Worm (Caenorhabditis elegans) whole organism, L3 larva: ENCODE measurements around the gene suf-1.

ENCODE experiments used
- ZK546.5 ChIP-seq: sonication (generic microtip); optimal IDR thresholded peaks from 2 replicates; lab custom pipeline; 2017; ENCODE audit warnings: missing biosample characterization, missing genetic modification characterization
- ceh-16 ChIP-seq: sonication (generic microtip); optimal IDR thresholded peaks from 2 replicates; lab custom pipeline; 2017; ENCODE audit warnings: missing biosample characterization, missing genetic modification characterization
- ceh-82 ChIP-seq: fragments of 150-350 bp; optimal IDR thresholded peaks from 2 replicates; lab custom pipeline; 2014; ENCODE audit warnings: missing biosample characterization, missing genetic modification characterization
- ceh-9 ChIP-seq: sonication (generic microtip); optimal IDR thresholded peaks from 2 replicates; lab custom pipeline; 2018; ENCODE audit warnings: missing biosample characterization, missing genetic modification characterization
- daf-12 ChIP-seq: fragments of 150-350 bp; optimal IDR thresholded peaks from 2 replicates; lab custom pipeline; 2014; ENCODE audit warnings: missing biosample characterization, missing genetic modification reagents, missing genetic modification characterization
- egl-27 ChIP-seq: sonication (generic microtip); optimal IDR thresholded peaks from 4 replicates; lab custom pipeline; 2017; ENCODE audit warnings: missing biosample characterization, missing genetic modification reagents, missing genetic modification characterization
- egl-5 ChIP-seq: fragments of 150-350 bp; optimal IDR thresholded peaks from 2 replicates; lab custom pipeline; 2017; ENCODE audit warnings: missing biosample characterization, missing genetic modification reagents, missing genetic modification characterization, inconsistent platforms
- elt-1 ChIP-seq: fragments of 150-350 bp; optimal IDR thresholded peaks from 2 replicates; lab custom pipeline; 2014; ENCODE audit warnings: missing biosample characterization, missing genetic modification characterization
- elt-2 ChIP-seq: sonication (generic microtip); optimal IDR thresholded peaks from 2 replicates; lab custom pipeline; 2016; ENCODE audit warnings: missing genetic modification reagents, mild to moderate bottlenecking, missing genetic modification characterization, missing compliant biosample characterization
- elt-3 ChIP-seq, 3 experiments: fragments of 150-350 bp in 1 of 3; sonication (generic microtip) in 2 of 3; optimal IDR thresholded peaks; 2 replicates in 2 of 3; 4 replicates in 1 of 3; lab custom pipeline; 2014 to 2017; ENCODE audit warnings: missing biosample characterization in 3 of 3, missing genetic modification characterization in 3 of 3
- fos-1 ChIP-seq: fragments of 150-350 bp; optimal IDR thresholded peaks from 2 replicates; lab custom pipeline; 2014; ENCODE audit warnings: missing biosample characterization, missing genetic modification characterization
- hmg-11 ChIP-seq: sonication (generic microtip); optimal IDR thresholded peaks from 2 replicates; lab custom pipeline; 2016; ENCODE audit warnings: missing genetic modification characterization, missing compliant biosample characterization
- jun-1 ChIP-seq: fragments of 150-350 bp; optimal IDR thresholded peaks from 2 replicates; lab custom pipeline; 2014; ENCODE audit warnings: missing biosample characterization, missing genetic modification reagents, missing genetic modification characterization
- lin-39 ChIP-seq: fragments of 150-350 bp; optimal IDR thresholded peaks from 2 replicates; lab custom pipeline; 2018; ENCODE audit warnings: missing biosample characterization, missing genetic modification reagents, missing genetic modification characterization
- lsy-12 ChIP-seq: sonication (generic microtip); optimal IDR thresholded peaks from 2 replicates; lab custom pipeline; 2016; ENCODE audit warnings: mild to moderate bottlenecking, missing genetic modification characterization, missing compliant biosample characterization
- mdl-1 ChIP-seq: fragments of 150-350 bp; optimal IDR thresholded peaks from 2 replicates; lab custom pipeline; 2014; ENCODE audit warnings: missing biosample characterization, missing genetic modification characterization
- nfya-1 ChIP-seq: sonication (generic microtip); optimal IDR thresholded peaks from 2 replicates; lab custom pipeline; 2017; ENCODE audit warnings: missing genetic modification characterization, mild to moderate bottlenecking, missing compliant biosample characterization, antibody characterized with exemption, moderate library complexity; ENCODE audit not compliant: insufficient read depth
- nhr-12 ChIP-seq: fragments of 150-350 bp; optimal IDR thresholded peaks from 2 replicates; lab custom pipeline; 2014; ENCODE audit warnings: missing biosample characterization, missing genetic modification characterization
- nhr-23 ChIP-seq: fragments of 150-350 bp; optimal IDR thresholded peaks from 2 replicates; lab custom pipeline; 2014; ENCODE audit warnings: missing biosample characterization, missing genetic modification reagents, missing genetic modification characterization
- nhr-237 ChIP-seq: fragments of 150-350 bp; optimal IDR thresholded peaks from 2 replicates; lab custom pipeline; 2014; ENCODE audit warnings: missing biosample characterization, missing genetic modification characterization
- nhr-25 ChIP-seq: sonication (generic microtip); optimal IDR thresholded peaks from 2 replicates; lab custom pipeline; 2017; ENCODE audit warnings: missing biosample characterization, missing genetic modification characterization
- nhr-43 ChIP-seq: sonication (generic microtip); optimal IDR thresholded peaks from 2 replicates; lab custom pipeline; 2016; ENCODE audit warnings: mild to moderate bottlenecking, missing genetic modification characterization, missing compliant biosample characterization; ENCODE audit not compliant: poor library complexity, severe bottlenecking
- nhr-76 ChIP-seq: fragments of 150-350 bp; sonication (generic microtip); optimal IDR thresholded peaks from 5 replicates; lab custom pipeline; 2014; ENCODE audit warnings: missing biosample characterization, missing genetic modification characterization
- pha-4 ChIP-seq: fragments of 150-350 bp; optimal IDR thresholded peaks from 2 replicates; lab custom pipeline; 2014; ENCODE audit warnings: missing biosample characterization, missing genetic modification reagents, missing genetic modification characterization
- pqm-1 ChIP-seq: fragments of 150-350 bp; optimal IDR thresholded peaks from 2 replicates; lab custom pipeline; 2017; ENCODE audit warnings: missing biosample characterization, missing genetic modification characterization, inconsistent platforms
- sea-2 ChIP-seq: fragments of 150-350 bp; sonication (generic microtip); optimal IDR thresholded peaks from 4 replicates; lab custom pipeline; 2014; ENCODE audit warnings: missing biosample characterization, missing genetic modification reagents, missing genetic modification characterization
- skn-1 ChIP-seq: fragments of 150-350 bp; optimal IDR thresholded peaks from 2 replicates; lab custom pipeline; 2014; ENCODE audit warnings: missing biosample characterization, missing genetic modification characterization
- snpc-4 ChIP-seq: fragments of 150-350 bp; optimal IDR thresholded peaks from 2 replicates; lab custom pipeline; 2014; ENCODE audit warnings: missing biosample characterization, missing genetic modification characterization
- tbx-2 ChIP-seq: sonication (generic microtip); optimal IDR thresholded peaks from 2 replicates; lab custom pipeline; 2016; ENCODE audit warnings: mild to moderate bottlenecking, missing genetic modification characterization, missing compliant biosample characterization
- unc-39 ChIP-seq: sonication (generic microtip); optimal IDR thresholded peaks from 4 replicates; lab custom pipeline; 2017; ENCODE audit warnings: missing biosample characterization, missing genetic modification characterization
- unc-62 ChIP-seq: fragments of 150-350 bp; sonication (generic microtip); optimal IDR thresholded peaks from 4 replicates; lab custom pipeline; 2014; ENCODE audit warnings: missing biosample characterization, missing genetic modification reagents, missing genetic modification characterization
- zag-1 ChIP-seq: fragments of 150-350 bp; optimal IDR thresholded peaks from 2 replicates; lab custom pipeline; 2014; ENCODE audit warnings: missing biosample characterization, missing genetic modification characterization
- ztf-4 ChIP-seq: fragments of 150-350 bp; optimal IDR thresholded peaks from 2 replicates; lab custom pipeline; 2014; ENCODE audit warnings: missing biosample characterization, missing genetic modification characterization

Gene suf-1

ce11 chrII:8634386-8634785 lies 30.7 kb downstream of the suf-1 start, which contains the start of gene cutl-12:
Gene cutl-12 (minus strand): TSS chrII:8634486.
- TF ChIP-seq ztf-4 (tag; lab: Kevin White, UChicago), result no peak
- no peak for TF ChIP-seq ceh-9 (tag; lab: Kevin White, UChicago)

- TF ChIP-seq pha-4 (tag; lab: Kevin White, UChicago), result peak; percentile 46
- no peak for TF ChIP-seq lin-39 (tag; lab: Kevin White, UChicago)
These were observed 34.0 kb downstream of the suf-1 start, which contains the start of gene vab-9 for ce11 chrII:8637615-8638014. Gene vab-9 (minus strand): TSS chrII:8637715.

ce11 chrII:8639553-8639952 lies 35.9 kb downstream of the suf-1 start:
- TF ChIP-seq unc-62 (GFP tag; lab: Kevin White, UChicago) (no peak), nhr-237 (tag; lab: Kevin White, UChicago) (no peak), elt-2 (tag; lab: Kevin White, UChicago) (no peak), sea-2 (GFP tag; lab: Kevin White, UChicago) (no peak), nhr-12 (tag; lab: Kevin White, UChicago) (no peak), elt-1 (tag; lab: Kevin White, UChicago) (no peak), mdl-1 (tag; lab: Kevin White, UChicago) (no peak), zag-1 (no peak), skn-1 (tag; lab: Kevin White, UChicago) (no peak), nhr-25 (tag; lab: Kevin White, UChicago) (no peak)
- TF ChIP-seq, all 47 proteins: peak for 0

- TF ChIP-seq unc-62 (GFP tag; lab: Kevin White, UChicago) (no peak), ZK546.5 (tag; lab: Kevin White, UChicago) (no peak), nfya-1 (peak; percentile 18), lin-39 (tag; lab: Kevin White, UChicago) (no peak), pqm-1 (tag; lab: Kevin White, UChicago) (peak; percentile 22), elt-3 (tag; optimal IDR thresholded peaks at IDR 0.05; lab: Kevin White, UChicago) (no peak), ceh-9 (tag; lab: Kevin White, UChicago) (no peak), pha-4 (tag; lab: Kevin White, UChicago) (peak; percentile 45), elt-2 (tag; lab: Kevin White, UChicago) (peak; percentile 29), hmg-11 (no peak), egl-5 (tag; lab: Kevin White, UChicago) (no peak), snpc-4 (no peak)
These were observed 36.9 kb downstream of the suf-1 start for ce11 chrII:8640503-8640902.

ce11 chrII:8641131-8641530 lies 37.5 kb downstream of the suf-1 start, which contains the start of gene D2085.7:
Gene D2085.7 (plus strand): TSS chrII:8641381.
- no peak for TF ChIP-seq egl-5 (tag; lab: Kevin White, UChicago)
- no peak for TF ChIP-seq egl-27
- no peak for TF ChIP-seq snpc-4
- TF ChIP-seq nhr-43 (tag; lab: Kevin White, UChicago), result no peak
- TF ChIP-seq ceh-82 (tag; lab: Kevin White, UChicago), result no peak
- TF ChIP-seq daf-12 (tag; lab: Kevin White, UChicago), result no peak
- TF ChIP-seq nhr-23 (tag; lab: Kevin White, UChicago), result peak; percentile 25
- TF ChIP-seq sea-2 (GFP tag; lab: Kevin White, UChicago), result no peak
- TF ChIP-seq fos-1 (tag; lab: Kevin White, UChicago), result no peak
- no peak for TF ChIP-seq lin-39 (tag; lab: Kevin White, UChicago)
- TF ChIP-seq nhr-25 (tag; lab: Kevin White, UChicago), result peak; percentile 37
- TF ChIP-seq nfya-1, result no peak
- TF ChIP-seq nhr-76, result no peak
- peak; percentile 24 for TF ChIP-seq elt-2 (tag; lab: Kevin White, UChicago)

ce11 chrII:8642376-8642775 lies 38.7 kb downstream of the suf-1 start:
- TF ChIP-seq unc-39 (tag; lab: Kevin White, UChicago), result no peak
- TF ChIP-seq jun-1 (tag; lab: Kevin White, UChicago), result no peak
- no peak for TF ChIP-seq nhr-237 (tag; lab: Kevin White, UChicago)
- TF ChIP-seq ceh-16 (tag; lab: Kevin White, UChicago), result no peak
- no peak for TF ChIP-seq snpc-4
- TF ChIP-seq lsy-12, result no peak
- no peak for TF ChIP-seq tbx-2 (tag; lab: Kevin White, UChicago)
- no peak for TF ChIP-seq skn-1 (tag; lab: Kevin White, UChicago)
